Fruit fly (Drosophila melanogaster) whole organism, larva: ENCODE data around the gene CG15545.

ENCODE experiments used
- noc ChIP-seq: fragments of 200-800 bp; sonication (Bioruptor generic); optimal IDR thresholded peaks from 3 replicates; lab custom pipeline; 2019; ENCODE audit warnings: missing biosample characterization, mild to moderate bottlenecking, missing genetic modification characterization, moderate library complexity

CG15545 gene

dm6 chr3R:30883403-30883802, 11.3 kb upstream of the CG15545 start, which contains the start of gene CG15547:
Gene CG15547 (minus strand): TSS chr3R:30883503.
- no peak for TF ChIP-seq noc

DNA sequence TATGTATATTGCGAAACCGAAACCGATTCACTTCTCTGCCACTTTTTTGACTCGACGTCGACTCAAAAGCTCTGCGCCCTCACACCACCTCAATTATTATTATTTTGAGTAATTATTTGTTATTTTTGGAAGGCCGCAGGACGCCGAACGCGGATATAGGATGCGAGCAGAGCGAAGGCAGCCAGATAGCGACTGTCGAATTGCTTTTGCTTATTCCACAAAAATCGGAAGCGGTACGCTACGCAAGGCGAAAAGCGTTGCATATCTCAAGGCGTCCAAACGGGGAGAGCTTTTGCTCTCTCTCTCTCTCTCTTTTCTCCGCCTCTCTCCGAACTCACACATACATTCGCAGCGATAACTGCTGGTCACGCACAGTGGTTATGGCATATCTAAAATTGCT, 8.7 kb upstream of the CG15545 start, which contains the start of gene CG12071:
Gene CG12071 (minus strand): TSS at position 134 of the 400 bp plus-strand sequence.
- no peak for TF ChIP-seq noc

- no peak for TF ChIP-seq noc
These were observed 7.9 kb upstream of the CG15545 start for dm6 chr3R:30880024-30880423.

DNA sequence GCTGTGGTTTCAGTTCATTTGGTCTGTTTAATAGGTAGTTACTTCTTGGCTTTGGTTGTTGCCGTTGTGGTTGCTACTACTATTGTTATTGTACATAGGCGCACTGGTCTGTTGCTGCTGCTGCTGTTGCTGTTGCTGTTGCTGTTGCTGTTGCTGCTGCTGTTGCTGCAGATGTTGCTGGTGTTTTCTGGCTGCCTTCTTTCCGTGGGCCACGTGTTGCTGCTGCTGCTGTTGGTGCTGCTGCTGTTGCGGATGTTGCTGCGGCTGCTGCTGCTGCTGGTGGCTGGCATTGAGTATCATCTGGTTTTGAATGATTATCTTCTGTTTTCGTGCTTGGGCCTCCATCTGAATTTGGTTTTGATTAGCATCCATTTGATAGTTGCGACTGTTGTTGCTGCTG, 6.0 kb upstream of the CG15545 start:
- no peak for TF ChIP-seq noc

- TF ChIP-seq noc, result no peak
These were observed 4.1 kb upstream of the CG15545 start, which contains the start of gene CG15546 for dm6 chr3R:30876136-30876683. Gene CG15546 (minus strand): TSS chr3R:30876186.

dm6 chr3R:30874679-30875078, 2.5 kb upstream of the CG15545 start:
- no peak for TF ChIP-seq noc

- no peak for TF ChIP-seq noc
These were observed 1.8 kb downstream of the CG15545 start for dm6 chr3R:30870317-30870878.

- no peak for TF ChIP-seq noc
These were observed 4.9 kb downstream of the CG15545 start, which contains the start of gene Cpr100A for dm6 chr3R:30867232-30867631. Gene Cpr100A (plus strand): TSS chr3R:30867521.

DNA sequence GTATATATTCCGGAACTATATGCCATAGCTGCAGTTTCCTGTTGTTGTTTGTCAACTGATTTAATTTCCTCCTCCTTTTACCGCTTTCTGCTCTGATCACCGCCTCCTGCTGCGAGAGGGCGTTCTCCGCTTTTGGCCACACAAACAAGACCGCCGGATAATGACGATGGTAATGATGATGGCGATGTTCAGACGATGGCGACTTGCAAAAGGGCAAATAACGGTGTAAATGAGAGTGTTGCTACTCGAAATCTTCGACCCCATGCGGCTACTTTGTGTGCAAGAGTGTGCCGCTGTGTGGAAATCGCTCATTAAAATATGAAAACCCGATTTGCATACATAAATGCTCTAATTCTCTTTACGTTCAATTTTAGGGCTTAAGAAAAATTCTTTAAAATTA, 6.3 kb downstream of the CG15545 start:
- TF ChIP-seq noc, result no peak

DNA sequence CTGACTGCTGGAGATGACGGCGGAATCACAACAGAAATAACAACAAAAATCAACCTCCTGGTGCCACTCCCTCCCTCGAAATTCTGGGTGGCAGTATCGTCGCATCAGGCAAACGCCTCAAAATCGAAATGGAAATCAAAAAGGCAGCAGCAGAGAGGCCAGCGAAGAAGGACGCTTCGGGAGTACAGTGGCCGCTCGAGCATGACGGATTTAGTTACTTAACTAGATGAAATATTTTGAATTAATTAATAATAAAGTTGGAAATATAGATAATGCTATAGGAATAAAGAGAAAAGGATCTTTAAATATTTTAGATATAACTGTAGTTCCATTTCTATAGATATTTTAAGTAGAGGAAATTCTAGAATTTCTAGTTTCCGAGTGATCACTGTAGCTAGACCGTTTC, 6.8 kb downstream of the CG15545 start:
- no peak for TF ChIP-seq noc

dm6 chr3R:30864465-30864864, 7.7 kb downstream of the CG15545 start:
- no peak for TF ChIP-seq noc

dm6 chr3R:30863971-30864370, 8.2 kb downstream of the CG15545 start:
- TF ChIP-seq noc, result no peak

DNA sequence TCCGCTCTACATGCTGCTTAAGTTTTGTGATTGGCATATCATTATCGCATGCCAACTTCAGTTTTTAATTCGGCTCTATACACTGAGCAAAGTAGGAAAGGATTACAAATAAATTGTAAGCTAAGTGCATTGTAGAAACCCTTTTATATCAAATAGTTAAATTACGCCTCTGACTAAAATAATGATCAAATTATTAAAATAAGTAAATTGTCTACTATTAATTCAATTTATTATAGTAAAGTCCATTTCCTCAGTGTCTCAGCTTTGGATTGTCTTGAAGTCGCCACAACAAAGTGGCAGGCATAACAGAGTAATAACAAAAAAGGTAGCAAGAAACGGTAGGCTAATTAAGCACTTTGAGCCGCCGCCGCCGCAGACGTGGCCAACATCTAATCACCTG, 9.7 kb downstream of the CG15545 start:
- TF ChIP-seq noc, result no peak

dm6 chr3R:30860561-30860928, 11.6 kb downstream of the CG15545 start:
- no peak for TF ChIP-seq noc

DNA sequence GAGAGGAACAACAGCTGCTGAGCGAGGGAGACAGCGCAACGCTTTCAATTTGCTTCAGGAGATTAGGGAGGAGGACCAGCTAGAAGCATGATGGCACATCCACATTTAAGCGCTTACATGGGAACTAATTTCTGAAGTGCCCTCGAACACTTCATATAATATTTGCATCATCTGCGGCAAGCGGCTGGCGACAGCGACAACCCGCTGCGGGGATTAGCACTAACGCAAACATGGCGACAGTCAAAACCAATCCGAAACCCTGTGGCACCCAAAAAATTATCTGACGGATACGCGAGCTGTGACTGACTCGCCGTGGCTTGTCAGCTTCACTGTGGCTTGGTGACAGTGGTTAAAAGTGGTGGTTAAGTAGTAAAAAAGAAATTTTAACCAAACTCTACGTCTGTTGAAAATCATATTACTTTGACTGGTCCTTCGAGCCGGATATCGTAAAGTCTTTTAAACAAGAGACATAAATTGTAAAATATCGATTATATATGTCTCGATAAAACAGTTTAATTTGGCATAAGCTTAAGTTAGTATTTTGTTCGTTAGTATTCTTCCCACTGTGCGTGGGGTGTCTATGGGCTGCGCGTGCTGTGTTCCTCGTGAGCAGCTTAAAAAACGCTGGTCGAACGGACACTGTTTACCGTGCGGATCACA, 12.1 kb downstream of the CG15545 start:
- TF ChIP-seq noc, result no peak

DNA sequence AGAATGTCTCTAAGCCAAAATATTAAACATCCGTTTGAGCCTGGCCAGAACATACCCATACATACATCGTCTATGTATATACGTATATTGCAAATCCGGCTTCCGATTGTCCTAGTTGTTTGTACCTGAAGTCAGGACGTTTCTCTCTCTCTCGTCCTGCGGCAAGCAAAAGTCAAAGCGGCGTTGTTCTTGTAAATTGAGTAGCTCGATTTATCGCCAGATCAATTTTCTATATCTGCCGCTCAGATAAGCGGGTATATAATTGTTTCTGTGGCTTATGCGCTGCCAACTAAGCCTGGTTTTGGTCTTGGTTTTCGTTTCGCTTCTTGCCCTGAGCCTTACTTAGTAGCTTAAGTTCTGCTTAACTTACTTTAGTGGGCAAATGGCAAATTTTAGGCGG, 15.6 kb downstream of the CG15545 start:
- no peak for TF ChIP-seq noc

dm6 chr3R:30855176-30855575, 17.0 kb downstream of the CG15545 start:
- TF ChIP-seq noc, result no peak

dm6 chr3R:30851843-30852365, 20.2 kb downstream of the CG15545 start, which contains the start of gene tll:
Gene tll (plus strand): TSS chr3R:30852315.
- no peak for TF ChIP-seq noc
